Worm (Caenorhabditis elegans) whole organism, L1 larva: ENCODE data around the gene cima-1.

Experiments
- aha-1 ChIP-seq: fragments of 150-350 bp; optimal IDR thresholded peaks from 2 replicates; lab custom pipeline; 2014; ENCODE audit warnings: missing biosample characterization, missing genetic modification characterization
- elt-2 ChIP-seq: sonication (generic microtip); optimal IDR thresholded peaks from 2 replicates; lab custom pipeline; 2016; ENCODE audit warnings: missing genetic modification characterization, mild to moderate bottlenecking, inconsistent platforms, missing compliant biosample characterization, missing genetic modification reagents
- jun-1 ChIP-seq: fragments of 150-350 bp; optimal IDR thresholded peaks from 2 replicates; lab custom pipeline; 2014; ENCODE audit warnings: missing biosample characterization, missing genetic modification reagents, missing genetic modification characterization
- nhr-77 ChIP-seq: fragments of 150-350 bp; optimal IDR thresholded peaks from 2 replicates; lab custom pipeline; 2014; ENCODE audit warnings: missing biosample characterization, missing genetic modification characterization
- skn-1 ChIP-seq: fragments of 150-350 bp; optimal IDR thresholded peaks from 2 replicates; lab custom pipeline; 2014; ENCODE audit warnings: missing biosample characterization, missing genetic modification characterization
- snpc-4 ChIP-seq: fragments of 150-350 bp; optimal IDR thresholded peaks from 2 replicates; lab custom pipeline; 2014; ENCODE audit warnings: missing biosample characterization, missing genetic modification characterization
- unc-98 ChIP-seq: fragments of 200-800 bp; sonication (Bioruptor generic); IDR thresholded peaks from 2 replicates; pipeline ENCODE4 v1.3.6; 2022; ENCODE audit warnings: missing genetic modification characterization, missing compliant biosample characterization
- ztf-11 ChIP-seq, 2 experiments: sonication (generic microtip); optimal IDR thresholded peaks; 2 replicates each; lab custom pipeline; 2016 to 2017; ENCODE audit warnings: missing genetic modification characterization in 2 of 2, missing biosample characterization in 1 of 2, missing compliant biosample characterization in 1 of 2

DNA sequence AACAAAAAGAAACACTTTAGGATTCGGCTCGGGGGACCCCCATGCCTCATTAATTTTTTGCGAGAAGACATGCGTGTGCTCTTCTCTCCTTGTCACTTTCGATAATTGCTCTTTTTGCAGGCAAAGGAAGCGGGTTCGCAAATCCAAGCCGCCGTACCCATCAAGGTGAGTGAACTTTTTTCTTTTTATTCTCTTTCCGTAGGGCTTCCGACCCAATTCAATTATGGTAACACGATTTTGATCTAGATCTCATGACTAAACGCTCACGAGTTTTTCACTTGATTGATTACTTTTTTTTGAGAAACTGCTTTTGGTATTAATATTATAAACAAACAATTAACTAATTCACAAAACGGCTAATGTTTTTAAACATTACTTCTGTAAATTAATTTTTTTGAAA, 38.7 kb upstream of the cima-1 start:
- TF ChIP-seq unc-98 (GFP tag; lab: Robert Waterston, UW) (no peak), aha-1 (tag; lab: Kevin White, UChicago) (no peak), elt-2 (tag; lab: Kevin White, UChicago) (no peak), nhr-77 (no peak), jun-1 (no peak), snpc-4 (tag; lab: Kevin White, UChicago) (no peak), ztf-11 (tag; optimal IDR thresholded peaks at IDR 0.05; lab: Kevin White, UChicago) (no peak), skn-1 (tag; lab: Kevin White, UChicago) (no peak)
